Worm (Caenorhabditis elegans): ENCODE data around the gene rps-30.

- TF ChIP-seq ceh-36 (tag; optimal IDR thresholded peaks at IDR 0.05): no peak
- no peak for TF ChIP-seq pes-1 (GFP tag; IDR thresholded peaks at IDR 0.05)
- TF ChIP-seq flt-1 (GFP tag; IDR thresholded peaks at IDR 0.05): no peak
Observed at ce11 chrV:7781511-7781910, 5.1 kb downstream of the rps-30 start, which contains the start of gene cyp-32A1.

Data from whole organism, early embryonic.